Fruit fly (Drosophila melanogaster) whole organism, embryonic: ENCODE measurements around the gene CG9643.

Experiments
- Awh ChIP-seq: fragments of 200-800 bp; sonication (Bioruptor generic); IDR thresholded peaks from 2 replicates; pipeline ENCODE4, ENCODE4 v1.3.6; 2022; ENCODE audit warnings: missing biosample characterization, missing genetic modification characterization
- C15 ChIP-seq: fragments of 200-800 bp; sonication (Bioruptor generic); IDR thresholded peaks from 3 replicates; pipeline ENCODE4 v1.3.6; 2022; ENCODE audit warnings: missing biosample characterization, missing genetic modification characterization
- CG10543 ChIP-seq: fragments of 200-800 bp; sonication (Bioruptor generic); optimal IDR thresholded peaks from 3 replicates; lab custom pipeline; 2017; ENCODE audit warnings: missing biosample characterization, mild to moderate bottlenecking, missing genetic modification characterization, moderate library complexity
- CG11093 ChIP-seq: fragments of 200-800 bp; sonication (Bioruptor generic); IDR thresholded peaks from 3 replicates; pipeline ENCODE4 v1.3.6; 2022; ENCODE audit warnings: missing biosample characterization, missing genetic modification characterization
- CG13296 ChIP-seq: fragments of 200-800 bp; sonication (Bioruptor generic); optimal IDR thresholded peaks from 3 replicates; lab custom pipeline; 2018; ENCODE audit warnings: missing biosample characterization, mild to moderate bottlenecking, missing genetic modification characterization
- CG17912 ChIP-seq: fragments of 200-800 bp; sonication (Bioruptor generic); optimal IDR thresholded peaks from 2 replicates; lab custom pipeline; 2018; ENCODE audit warnings: missing biosample characterization, mild to moderate bottlenecking, missing genetic modification characterization
- CG3163 ChIP-seq: fragments of 200-800 bp; sonication (Bioruptor generic); optimal IDR thresholded peaks from 3 replicates; lab custom pipeline; 2016; ENCODE audit warnings: missing biosample characterization, missing genetic modification characterization
- CG34422 ChIP-seq: fragments of 200-800 bp; sonication (Bioruptor generic); IDR thresholded peaks from 3 replicates; pipeline ENCODE4 v1.3.6; 2022; ENCODE audit warnings: missing biosample characterization, missing genetic modification characterization
- CG3726 ChIP-seq: fragments of 200-800 bp; sonication (Bioruptor generic); IDR thresholded peaks from 3 replicates; pipeline ENCODE4, ENCODE4 v1.3.6; 2022; ENCODE audit warnings: missing biosample characterization, missing genetic modification characterization
- CG4328 ChIP-seq: fragments of 200-800 bp; sonication (Bioruptor generic); optimal IDR thresholded peaks from 3 replicates; lab custom pipeline; 2017; ENCODE audit warnings: missing biosample characterization, missing genetic modification reagents, missing genetic modification characterization
- CG4360 ChIP-seq: fragments of 200-800 bp; sonication (Bioruptor generic); IDR thresholded peaks from 2 replicates; pipeline ENCODE4 v1.3.6; 2022; ENCODE audit warnings: missing biosample characterization, missing genetic modification characterization
- CG6765 ChIP-seq: fragments of 200-800 bp; sonication (Bioruptor generic); optimal IDR thresholded peaks from 3 replicates; lab custom pipeline; 2017; ENCODE audit warnings: missing biosample characterization, mild to moderate bottlenecking, missing genetic modification characterization
- CG6813 ChIP-seq: fragments of 200-800 bp; sonication (Bioruptor generic); optimal IDR thresholded peaks from 2 replicates; lab custom pipeline; 2017; ENCODE audit warnings: missing biosample characterization, missing genetic modification characterization, mild to moderate bottlenecking, moderate library complexity, missing genetic modification reagents
- CG7357 ChIP-seq: fragments of 200-800 bp; sonication (Bioruptor generic); IDR thresholded peaks from 3 replicates; pipeline ENCODE4 v1.3.6; 2022; ENCODE audit warnings: missing biosample characterization, missing genetic modification characterization
- CG7987 ChIP-seq: fragments of 200-800 bp; sonication (Bioruptor generic); optimal IDR thresholded peaks from 2 replicates; lab custom pipeline; 2018; ENCODE audit warnings: missing biosample characterization, mild to moderate bottlenecking, missing genetic modification characterization, moderate library complexity
- CG8281 ChIP-seq: fragments of 200-800 bp; sonication (Bioruptor generic); optimal IDR thresholded peaks from 2 replicates; lab custom pipeline; 2018; ENCODE audit warnings: missing biosample characterization, mild to moderate bottlenecking, missing genetic modification characterization, moderate library complexity
- CG8478 ChIP-seq: fragments of >200 bp; optimal IDR thresholded peaks from 2 replicates; lab custom pipeline; 2018
- CHES-1-like ChIP-seq: fragments of 200-800 bp; sonication (Bioruptor generic); optimal IDR thresholded peaks from 2 replicates; lab custom pipeline; 2016; ENCODE audit warnings: missing biosample characterization, missing genetic modification characterization
- D ChIP-seq, 2 experiments: fragments of 200-800 bp in 1 of 2; fragments of >200 bp in 1 of 2; sonication (Bioruptor generic) in 1 of 2; optimal IDR thresholded peaks; 2 replicates in 1 of 2; 3 replicates in 1 of 2; lab custom pipeline; 2017; ENCODE audit warnings: mild to moderate bottlenecking in 1 of 2, missing biosample characterization in 1 of 2, missing genetic modification characterization in 1 of 2, missing genetic modification reagents in 1 of 2
- Dbx ChIP-seq: fragments of 200-800 bp; sonication (Bioruptor generic); IDR thresholded peaks from 3 replicates; pipeline ENCODE4 v1.3.6; 2022; ENCODE audit warnings: missing biosample characterization, missing genetic modification characterization
- HLH4C ChIP-seq: fragments of 200-800 bp; sonication (Bioruptor generic); IDR thresholded peaks from 3 replicates; pipeline ENCODE4 v1.3.6; 2022; ENCODE audit warnings: missing biosample characterization, missing genetic modification characterization; ENCODE audit not compliant: partially characterized antibody
- Hey ChIP-seq: fragments of 200-800 bp; sonication (Bioruptor generic); optimal IDR thresholded peaks from 3 replicates; lab custom pipeline; 2018; ENCODE audit warnings: missing biosample characterization, mild to moderate bottlenecking, missing genetic modification characterization
- HmgZ ChIP-seq: fragments of 200-800 bp; sonication (Bioruptor generic); optimal IDR thresholded peaks from 2 replicates; lab custom pipeline; 2018; ENCODE audit warnings: missing biosample characterization, mild to moderate bottlenecking, missing genetic modification characterization
- Lim3 ChIP-seq: fragments of 200-800 bp; sonication (Bioruptor generic); IDR thresholded peaks from 2 replicates; pipeline ENCODE4 v1.3.6; 2022; ENCODE audit warnings: missing biosample characterization, missing genetic modification characterization
- Med ChIP-seq: fragments of 200-800 bp; sonication (Bioruptor generic); peaks from one replicate; lab custom pipeline; 2016; ENCODE audit warnings: missing biosample characterization, missing genetic modification characterization, mild to moderate bottlenecking, inconsistent platforms, moderate library complexity
- Trl ChIP-seq, 3 experiments: fragments of >200 bp in 2 of 3; fragments of 200-800 bp in 1 of 3; sonication (Bioruptor generic) in 1 of 3; optimal IDR thresholded peaks; 2 replicates in 1 of 3; 3 replicates in 2 of 3; lab custom pipeline; 2016 to 2017; ENCODE audit warnings: missing biosample characterization in 1 of 3, missing genetic modification characterization in 1 of 3
- bigmax ChIP-seq: fragments of 200-800 bp; sonication (Bioruptor generic); optimal IDR thresholded peaks from 2 replicates; lab custom pipeline; 2018; ENCODE audit warnings: missing biosample characterization, mild to moderate bottlenecking, missing genetic modification characterization
- cg ChIP-seq: fragments of 200-800 bp; sonication (Bioruptor generic); optimal IDR thresholded peaks from 3 replicates; lab custom pipeline; 2019; ENCODE audit warnings: missing biosample characterization, mild to moderate bottlenecking, missing genetic modification characterization, moderate library complexity
- chinmo ChIP-seq: fragments of 200-800 bp; sonication (Bioruptor generic); IDR thresholded peaks from 4 replicates; pipeline ENCODE4 v1.3.6; 2022; ENCODE audit warnings: missing biosample characterization, missing genetic modification characterization; ENCODE audit not compliant: partially characterized antibody
- crc ChIP-seq: fragments of 200-800 bp; sonication (Bioruptor generic); optimal IDR thresholded peaks from 2 replicates; lab custom pipeline; 2016; ENCODE audit warnings: missing biosample characterization, missing genetic modification characterization
- dm ChIP-seq: fragments of 200-800 bp; sonication (Bioruptor generic); optimal IDR thresholded peaks from 3 replicates; lab custom pipeline; 2016; ENCODE audit warnings: missing biosample characterization, missing genetic modification characterization
- fd3F ChIP-seq: fragments of 200-800 bp; sonication (Bioruptor generic); optimal IDR thresholded peaks from 2 replicates; lab custom pipeline; 2018; ENCODE audit warnings: missing biosample characterization, mild to moderate bottlenecking, missing genetic modification characterization, moderate library complexity
- gce ChIP-seq: fragments of 200-800 bp; sonication (Bioruptor generic); IDR thresholded peaks from 3 replicates; pipeline ENCODE4 v1.3.6; 2022; ENCODE audit warnings: missing biosample characterization, missing genetic modification characterization
- gcm2 ChIP-seq: fragments of 200-800 bp; sonication (Bioruptor generic); optimal IDR thresholded peaks from 2 replicates; lab custom pipeline; 2016; ENCODE audit warnings: missing biosample characterization, missing genetic modification characterization
- grn ChIP-seq: fragments of 200-800 bp; sonication (Bioruptor generic); optimal IDR thresholded peaks from 3 replicates; lab custom pipeline; 2017; ENCODE audit warnings: missing biosample characterization, missing genetic modification characterization
- hkb ChIP-seq, 2 experiments: fragments of 200-800 bp in 1 of 2; fragments of >200 bp in 1 of 2; sonication (Bioruptor generic) in 1 of 2; IDR thresholded peaks in 1 of 2; optimal IDR thresholded peaks in 1 of 2; 2 replicates each; pipeline versions ENCODE4 v1.3.6 to Lab custom; 2017 to 2022; ENCODE audit warnings: missing biosample characterization in 1 of 2, missing genetic modification characterization in 1 of 2
- kay ChIP-seq: fragments of 200-800 bp; sonication (Bioruptor generic); optimal IDR thresholded peaks from 2 replicates; lab custom pipeline; 2016; ENCODE audit warnings: missing biosample characterization, missing genetic modification characterization
- knrl ChIP-seq: fragments of 200-800 bp; sonication (Bioruptor generic); IDR thresholded peaks from 3 replicates; pipeline ENCODE4 v1.3.6; 2022; ENCODE audit warnings: missing biosample characterization, missing genetic modification characterization; ENCODE audit not compliant: partially characterized antibody
- mirr ChIP-seq: fragments of 200-800 bp; sonication (Bioruptor generic); optimal IDR thresholded peaks from 3 replicates; lab custom pipeline; 2018; ENCODE audit warnings: missing biosample characterization, mild to moderate bottlenecking, missing genetic modification characterization
- mld ChIP-seq: fragments of 200-800 bp; sonication (Bioruptor generic); IDR thresholded peaks from 3 replicates; pipeline ENCODE4 v1.3.6; 2022; ENCODE audit warnings: missing biosample characterization, missing genetic modification characterization; ENCODE audit not compliant: partially characterized antibody
- nom ChIP-seq: fragments of 200-800 bp; sonication (Bioruptor generic); optimal IDR thresholded peaks from 2 replicates; lab custom pipeline; 2017; ENCODE audit warnings: missing biosample characterization, missing genetic modification characterization, mild to moderate bottlenecking, moderate library complexity, missing genetic modification reagents
- sob ChIP-seq: fragments of 200-800 bp; sonication (Bioruptor generic); IDR thresholded peaks from 2 replicates; pipeline ENCODE4 v1.3.6; 2022; ENCODE audit warnings: missing biosample characterization, missing genetic modification characterization
- sqz ChIP-seq: fragments of 200-800 bp; sonication (Bioruptor generic); optimal IDR thresholded peaks from 3 replicates; lab custom pipeline; 2018; ENCODE audit warnings: missing biosample characterization, mild to moderate bottlenecking, missing genetic modification characterization
- toy ChIP-seq: fragments of 200-800 bp; sonication (Bioruptor generic); IDR thresholded peaks from 2 replicates; pipeline ENCODE4 v1.3.6; 2022; ENCODE audit warnings: missing biosample characterization, missing genetic modification characterization
- trem ChIP-seq: fragments of 200-800 bp; optimal IDR thresholded peaks from 3 replicates; lab custom pipeline; 2019; ENCODE audit warnings: missing biosample characterization, mild to moderate bottlenecking, missing genetic modification characterization, moderate library complexity
- trh ChIP-seq: fragments of 200-800 bp; sonication (Bioruptor generic); optimal IDR thresholded peaks from 2 replicates; lab custom pipeline; 2016; ENCODE audit warnings: missing biosample characterization, missing genetic modification characterization

The CG9643 gene

dm6 chr2L:2999113-2999512, 20.0 kb upstream of the CG9643 start, which contains the start of gene Ccdc85 (continued):
- TF ChIP-seq fd3F, result no peak
- no peak for TF ChIP-seq CG8281 (tag; lab: Kevin White, UChicago)
- no peak for TF ChIP-seq crc (GFP tag; lab: Kevin White, UChicago)
- no peak for TF ChIP-seq CG7987 (GFP tag; lab: Kevin White, UChicago)
- no peak for TF ChIP-seq D (optimal IDR thresholded peaks at IDR 0.05; lab: Kevin White, UChicago)
- TF ChIP-seq D (GFP tag; optimal IDR thresholded peaks at IDR 0.05; lab: Kevin White, UChicago), result no peak
- TF ChIP-seq sqz (GFP tag; lab: Kevin White, UChicago), result no peak
- TF ChIP-seq CG17912 (GFP tag; lab: Kevin White, UChicago), result no peak
- TF ChIP-seq CG7357, result no peak
- TF ChIP-seq mld, result peak; percentile 98
- TF ChIP-seq CG3163 (GFP tag; lab: Kevin White, UChicago), result no peak
- no peak for TF ChIP-seq CG6765 (GFP tag; lab: Kevin White, UChicago)
- TF ChIP-seq nom (GFP tag; lab: Kevin White, UChicago), result peak; percentile 8
- TF ChIP-seq C15 (GFP tag; lab: Robert Waterston, UW), result no peak
- no peak for TF ChIP-seq gcm2
- TF ChIP-seq sob (GFP tag; lab: Robert Waterston, UW), result no peak
- TF ChIP-seq bigmax (GFP tag; lab: Kevin White, UChicago), result no peak
- TF ChIP-seq grn (GFP tag; lab: Kevin White, UChicago), result no peak
- peak; percentile 83 for TF ChIP-seq trem (tag; lab: Kevin White, UChicago)

- TF ChIP-seq Dbx (GFP tag; lab: Robert Waterston, UW) (peak; percentile 22; the same call in 1 of the 3 replicates), Med (GFP tag; lab: Kevin White, UChicago) (peak; percentile 44), CG3726 (GFP tag; lab: Robert Waterston, UW) (no peak), CG11093 (GFP tag; lab: Robert Waterston, UW) (0 out of 3 replicates have a peak, but pooled peaks have one; percentile 21), Awh (GFP tag; lab: Robert Waterston, UW) (peak; percentile 52; the same call in 1 of the 2 replicates), CG8478 (lab: Kevin White, UChicago) (peak; percentile 82), HLH4C (GFP tag; lab: Robert Waterston, UW) (no peak), CG7357 (0 out of 3 replicates have a peak, but pooled peaks have one; percentile 15), toy (GFP tag; lab: Robert Waterston, UW) (0 out of 2 replicates have a peak, but pooled peaks have one; percentile 20)
- TF ChIP-seq, all 482 proteins: peak for 7
Measured at dm6 chr2L:2993702-2994101, 14.6 kb upstream of the CG9643 start.

DNA sequence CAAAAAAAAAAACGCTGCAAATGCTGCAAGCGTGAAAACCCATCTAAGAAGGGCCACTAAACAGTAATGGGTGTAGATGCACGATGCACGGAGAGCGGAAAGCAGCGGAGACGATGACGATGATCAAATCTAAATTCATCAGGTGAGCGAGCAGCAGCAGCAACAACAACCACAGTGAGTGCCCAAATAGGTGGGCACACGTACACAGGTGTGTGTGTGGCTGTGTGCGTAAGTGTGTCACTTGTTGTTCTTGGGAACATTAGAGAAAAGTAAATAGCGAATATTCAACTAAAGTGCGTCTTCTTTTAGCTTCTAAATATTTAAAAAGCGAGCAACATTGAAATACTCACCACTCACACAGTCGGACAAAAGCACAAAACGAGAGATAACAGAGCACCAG, 14.1 kb upstream of the CG9643 start:
- no peak for TF ChIP-seq Awh (GFP tag; lab: Robert Waterston, UW)
- TF ChIP-seq trh (GFP tag; lab: Kevin White, UChicago), result no peak
- peak; percentile 66 for TF ChIP-seq CG10543 (GFP tag; lab: Kevin White, UChicago)
- 0 out of 3 replicates have a peak, but pooled peaks have one; percentile 7 for TF ChIP-seq mld
- no peak for TF ChIP-seq hkb (optimal IDR thresholded peaks at IDR 0.05; lab: Kevin White, UChicago)
- TF ChIP-seq hkb (GFP tag; IDR thresholded peaks at IDR 0.05; lab: Robert Waterston, UW), result peak; percentile 35; the same call in 1 of the 2 replicates
- TF ChIP-seq Lim3 (GFP tag; lab: Robert Waterston, UW), result no peak
- TF ChIP-seq CG4328 (GFP tag; lab: Kevin White, UChicago), result peak; percentile 8
- 0 out of 3 replicates have a peak, but pooled peaks have one; percentile 26 for TF ChIP-seq gce (GFP tag; lab: Robert Waterston, UW)
- TF ChIP-seq Hey (tag; lab: Kevin White, UChicago), result peak; percentile 83
- peak; percentile 10 for TF ChIP-seq CG6813 (GFP tag; lab: Kevin White, UChicago)
- TF ChIP-seq CHES-1-like (GFP tag; lab: Kevin White, UChicago), result peak; percentile 5
- TF ChIP-seq mirr (GFP tag; lab: Kevin White, UChicago), result peak; percentile 41
- TF ChIP-seq CG34422 (GFP tag; lab: Robert Waterston, UW), result peak; percentile 35; the same call in 1 of the 3 replicates
- peak; percentile 82 for TF ChIP-seq cg
- TF ChIP-seq kay, result no peak
- TF ChIP-seq CG4360, result peak; percentile 93
- no peak for TF ChIP-seq knrl (GFP tag; lab: Robert Waterston, UW)
- peak; percentile 14 for TF ChIP-seq CG13296 (GFP tag; lab: Kevin White, UChicago)
- TF ChIP-seq HmgZ (tag; lab: Kevin White, UChicago), result peak; percentile 13
- peak; percentile 14; the same call in 1 of the 4 replicates for TF ChIP-seq chinmo (GFP tag; lab: Robert Waterston, UW)
- TF ChIP-seq dm (GFP tag; lab: Kevin White, UChicago), result no peak
- peak in 1 of 2 experiments; percentile 24 for TF ChIP-seq Trl (optimal IDR thresholded peaks at IDR 0.05; lab: Kevin White, UChicago)
- TF ChIP-seq Trl (GFP tag; optimal IDR thresholded peaks at IDR 0.05; lab: Kevin White, UChicago), result no peak
